Worm (Caenorhabditis elegans) whole organism, L1 larva: ENCODE data around the gene C02G6.3.
A peak's percentile ranks its signal among the peaks of the same experiment; 100 is the strongest.

ENCODE experiments used
- C04F5.9 ChIP-seq: sonication (generic microtip); optimal IDR thresholded peaks from 2 replicates; lab custom pipeline; 2016; ENCODE audit warnings: missing genetic modification characterization, missing compliant biosample characterization
- F16B12.6 ChIP-seq: fragments of 150-350 bp; optimal IDR thresholded peaks from 2 replicates; lab custom pipeline; 2014; ENCODE audit warnings: missing biosample characterization, missing genetic modification characterization
- alr-1 ChIP-seq: fragments of 200-800 bp; sonication (Bioruptor generic); optimal IDR thresholded peaks from 2 replicates; lab custom pipeline; 2018; ENCODE audit warnings: borderline replicate concordance, mild to moderate bottlenecking, missing genetic modification characterization, missing compliant biosample characterization
- aly-2 ChIP-seq: fragments of 150-350 bp; optimal IDR thresholded peaks from 2 replicates; lab custom pipeline; 2014; ENCODE audit warnings: missing biosample characterization, missing genetic modification characterization
- blmp-1 ChIP-seq: fragments of 150-350 bp; optimal IDR thresholded peaks from 2 replicates; lab custom pipeline; 2014; ENCODE audit warnings: missing biosample characterization, missing genetic modification characterization
- ceh-8 ChIP-seq: fragments of 200-800 bp; sonication (Bioruptor generic); optimal IDR thresholded peaks from 2 replicates; lab custom pipeline; 2018; ENCODE audit warnings: mild to moderate bottlenecking, missing genetic modification characterization, moderate library complexity, missing compliant biosample characterization
- dpl-1 ChIP-seq, 3 experiments: fragments of 150-350 bp in 2 of 3; sonication (generic microtip) in 1 of 3; optimal IDR thresholded peaks; 2 replicates each; lab custom pipeline; 2014 to 2017; ENCODE audit warnings: missing biosample characterization in 3 of 3, missing genetic modification characterization in 3 of 3, missing genetic modification reagents in 3 of 3
- efl-1 ChIP-seq, 4 experiments: fragments of 150-350 bp; optimal IDR thresholded peaks in 3 of 4; peaks in 1 of 4; 1 replicate in 1 of 4; 2 replicates in 3 of 4; lab custom pipeline; 2014; ENCODE audit warnings: missing biosample characterization in 2 of 4, missing genetic modification characterization in 2 of 4, missing genetic modification reagents in 2 of 4
- efl-3 ChIP-seq: fragments of 200-800 bp; sonication (Bioruptor generic); optimal IDR thresholded peaks from 2 replicates; lab custom pipeline; 2018; ENCODE audit warnings: mild to moderate bottlenecking, missing genetic modification characterization, missing compliant biosample characterization
- egl-13 ChIP-seq: sonication (generic microtip); optimal IDR thresholded peaks from 2 replicates; lab custom pipeline; 2016; ENCODE audit warnings: missing genotype, missing genetic modification reagents, missing genetic modification characterization, missing compliant biosample characterization
- fkh-4 ChIP-seq: sonication (generic microtip); optimal IDR thresholded peaks from 2 replicates; lab custom pipeline; 2016; ENCODE audit warnings: missing compliant biosample characterization, missing genetic modification characterization, borderline replicate concordance
- fkh-8 ChIP-seq: sonication (generic microtip); optimal IDR thresholded peaks from 2 replicates; lab custom pipeline; 2016; ENCODE audit warnings: mild to moderate bottlenecking, missing genetic modification characterization, missing compliant biosample characterization
- fos-1 ChIP-seq: fragments of 150-350 bp; optimal IDR thresholded peaks from 2 replicates; lab custom pipeline; 2014; ENCODE audit warnings: missing biosample characterization, missing genetic modification characterization
- hlh-4 ChIP-seq: sonication (generic microtip); optimal IDR thresholded peaks from 2 replicates; lab custom pipeline; 2016; ENCODE audit warnings: mild to moderate bottlenecking, missing genetic modification characterization, missing compliant biosample characterization
- irx-1 ChIP-seq: sonication (generic microtip); optimal IDR thresholded peaks from 2 replicates; lab custom pipeline; 2016; ENCODE audit warnings: missing genetic modification characterization, missing compliant biosample characterization
- isw-1 ChIP-seq: fragments of 200-800 bp; sonication (Bioruptor generic); IDR thresholded peaks from 2 replicates; pipeline ENCODE4 v1.3.6; 2022; ENCODE audit warnings: missing genetic modification characterization, missing compliant biosample characterization
- lir-3 ChIP-seq: sonication (generic microtip); optimal IDR thresholded peaks from 2 replicates; lab custom pipeline; 2016; ENCODE audit warnings: mild to moderate bottlenecking, missing genetic modification characterization, moderate library complexity, missing compliant biosample characterization; ENCODE audit not compliant: poor library complexity
- mdl-1 ChIP-seq, 2 experiments: fragments of 150-350 bp; optimal IDR thresholded peaks; 2 replicates each; lab custom pipeline; 2014 to 2017; ENCODE audit warnings: missing biosample characterization in 2 of 2, missing genetic modification characterization in 2 of 2, inconsistent platforms in 1 of 2
- mef-2 ChIP-seq: fragments of 150-350 bp; optimal IDR thresholded peaks from 2 replicates; lab custom pipeline; 2014; ENCODE audit warnings: missing biosample characterization, missing genetic modification characterization
- mep-1 ChIP-seq: fragments of 150-350 bp; optimal IDR thresholded peaks from 2 replicates; lab custom pipeline; 2014; ENCODE audit warnings: missing biosample characterization, missing genetic modification characterization
- nhr-11 ChIP-seq: fragments of 150-350 bp; optimal IDR thresholded peaks from 2 replicates; lab custom pipeline; 2014; ENCODE audit warnings: missing biosample characterization, missing genetic modification characterization
- nhr-20 ChIP-seq: sonication (generic microtip); optimal IDR thresholded peaks from 2 replicates; lab custom pipeline; 2016; ENCODE audit warnings: mild to moderate bottlenecking, missing genetic modification characterization, missing compliant biosample characterization
- nhr-237 ChIP-seq: fragments of 150-350 bp; optimal IDR thresholded peaks from 2 replicates; lab custom pipeline; 2014; ENCODE audit warnings: missing biosample characterization, missing genetic modification characterization
- nhr-47 ChIP-seq: sonication (generic microtip); optimal IDR thresholded peaks from 2 replicates; lab custom pipeline; 2016; ENCODE audit warnings: mild to moderate bottlenecking, missing genetic modification characterization, moderate library complexity, missing compliant biosample characterization
- nhr-71 ChIP-seq: sonication (generic microtip); optimal IDR thresholded peaks from 2 replicates; lab custom pipeline; 2016; ENCODE audit warnings: mild to moderate bottlenecking, missing genetic modification characterization, moderate library complexity, missing compliant biosample characterization
- nhr-76 ChIP-seq: sonication (generic microtip); optimal IDR thresholded peaks from 2 replicates; lab custom pipeline; 2017; ENCODE audit warnings: missing biosample characterization, missing genetic modification characterization
- nhr-77 ChIP-seq: fragments of 150-350 bp; optimal IDR thresholded peaks from 2 replicates; lab custom pipeline; 2014; ENCODE audit warnings: missing biosample characterization, missing genetic modification characterization
- nhr-84 ChIP-seq: sonication (generic microtip); optimal IDR thresholded peaks from 2 replicates; lab custom pipeline; 2017; ENCODE audit warnings: missing biosample characterization, missing genetic modification characterization
- pax-3 ChIP-seq: fragments of 200-800 bp; sonication (Bioruptor generic); optimal IDR thresholded peaks from 2 replicates; lab custom pipeline; 2018; ENCODE audit warnings: mild to moderate bottlenecking, missing genetic modification characterization, moderate library complexity, missing compliant biosample characterization
- snpc-4 ChIP-seq: fragments of 150-350 bp; optimal IDR thresholded peaks from 2 replicates; lab custom pipeline; 2014; ENCODE audit warnings: missing biosample characterization, missing genetic modification characterization
- snu-23 ChIP-seq: sonication (generic microtip); optimal IDR thresholded peaks from 2 replicates; lab custom pipeline; 2016; ENCODE audit warnings: missing genetic modification characterization, missing compliant biosample characterization
- sox-4 ChIP-seq: sonication (generic microtip); optimal IDR thresholded peaks from 2 replicates; lab custom pipeline; 2016; ENCODE audit warnings: missing genetic modification characterization, missing compliant biosample characterization
- sptf-1 ChIP-seq: fragments of 150-350 bp; optimal IDR thresholded peaks from 2 replicates; lab custom pipeline; 2014; ENCODE audit warnings: missing biosample characterization, missing genetic modification characterization
- swsn-7 ChIP-seq: sonication (generic microtip); optimal IDR thresholded peaks from 2 replicates; lab custom pipeline; 2016; ENCODE audit warnings: missing genetic modification characterization, missing compliant biosample characterization
- tbx-2 ChIP-seq: sonication (generic microtip); optimal IDR thresholded peaks from 2 replicates; lab custom pipeline; 2016; ENCODE audit warnings: missing genetic modification characterization, missing compliant biosample characterization
- tlp-1 ChIP-seq: fragments of 150-350 bp; optimal IDR thresholded peaks from 2 replicates; lab custom pipeline; 2014; ENCODE audit warnings: missing biosample characterization, missing genetic modification characterization
- unc-98 ChIP-seq: fragments of 200-800 bp; sonication (Bioruptor generic); IDR thresholded peaks from 2 replicates; pipeline ENCODE4 v1.3.6; 2022; ENCODE audit warnings: missing genetic modification characterization, missing compliant biosample characterization
- ztf-11 ChIP-seq, 2 experiments: sonication (generic microtip); optimal IDR thresholded peaks; 2 replicates each; lab custom pipeline; 2016 to 2017; ENCODE audit warnings: missing genetic modification characterization in 2 of 2, missing biosample characterization in 1 of 2, missing compliant biosample characterization in 1 of 2
- ztf-4 ChIP-seq: fragments of 150-350 bp; optimal IDR thresholded peaks from 2 replicates; lab custom pipeline; 2014; ENCODE audit warnings: missing biosample characterization, missing genetic modification characterization

Gene C02G6.3

DNA sequence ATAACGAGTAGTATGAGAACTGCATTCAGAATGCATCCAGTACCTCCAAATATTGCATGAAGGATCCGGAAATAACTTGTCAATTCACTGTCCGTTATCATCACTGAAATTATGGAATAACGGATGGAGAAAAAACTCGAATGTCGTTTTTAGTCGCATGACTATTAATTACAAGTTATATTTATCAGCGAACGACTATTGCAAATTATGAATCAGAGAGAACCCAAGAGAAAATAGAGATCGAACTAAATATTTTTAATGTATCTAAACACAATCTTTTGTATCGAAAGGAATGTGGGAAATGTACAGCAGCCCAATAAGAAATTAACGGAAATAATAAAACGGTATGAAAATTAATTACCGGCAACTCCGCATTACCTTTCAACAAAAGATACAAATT lies 19.8 kb downstream of the C02G6.3 start, which contains the start of gene srd-16:
Gene srd-16 (minus strand): TSS at position 101 of the 400 bp plus-strand sequence.
- no peak for TF ChIP-seq ceh-8 (GFP tag; lab: Kevin White, UChicago)

DNA sequence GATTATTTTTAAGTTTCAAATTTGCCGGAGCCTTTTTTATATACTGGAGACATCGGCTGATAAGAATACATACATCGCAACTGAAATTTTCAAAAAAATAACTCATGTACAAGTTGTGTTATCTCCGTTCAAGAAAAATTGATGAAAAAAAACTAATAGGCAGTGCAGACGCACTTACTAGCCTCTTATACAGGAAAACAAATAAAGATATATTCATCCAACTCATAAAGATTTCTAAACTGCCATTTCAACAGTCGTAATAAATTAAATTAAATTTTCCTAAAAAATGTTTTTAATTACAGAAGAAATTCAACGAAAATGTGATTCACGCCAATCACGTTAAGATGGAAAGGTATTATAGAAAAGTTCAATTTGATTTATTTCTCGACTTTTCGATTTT lies 21.7 kb downstream of the C02G6.3 start, which contains the start of gene C04E6.5:
Gene C04E6.5 (plus strand): TSS at position 301 of the 400 bp plus-strand sequence.
- TF ChIP-seq alr-1 (tag; lab: Kevin White, UChicago) (no peak), fkh-4 (no peak), blmp-1 (no peak)

DNA sequence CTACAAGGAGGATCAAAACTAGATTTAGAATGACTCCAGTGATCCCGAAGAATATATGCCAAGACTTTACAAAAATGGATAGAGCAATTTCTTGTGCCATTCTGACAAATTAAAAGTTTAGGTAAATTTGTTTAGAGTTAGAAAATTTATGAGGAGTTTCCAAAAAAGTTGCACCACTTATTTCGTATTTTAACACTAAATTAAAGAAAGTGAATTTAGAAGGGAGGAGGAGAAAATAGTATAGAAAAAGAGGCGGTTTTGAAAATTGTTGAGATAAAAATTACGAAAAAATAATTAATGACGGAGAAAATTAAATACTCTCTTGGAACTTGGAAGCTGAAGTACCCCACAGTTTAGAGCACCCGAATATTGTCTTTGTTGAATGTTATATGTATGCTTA lies 26.1 kb downstream of the C02G6.3 start, which contains the start of gene srd-15:
Gene srd-15 (minus strand): TSS at position 101 of the 400 bp plus-strand sequence.
- no peak for TF ChIP-seq mep-1
- no peak for TF ChIP-seq fos-1 (tag; lab: Kevin White, UChicago)
- TF ChIP-seq egl-13 (tag; lab: Kevin White, UChicago): no peak
- no peak for TF ChIP-seq ztf-4 (tag; lab: Kevin White, UChicago)

DNA sequence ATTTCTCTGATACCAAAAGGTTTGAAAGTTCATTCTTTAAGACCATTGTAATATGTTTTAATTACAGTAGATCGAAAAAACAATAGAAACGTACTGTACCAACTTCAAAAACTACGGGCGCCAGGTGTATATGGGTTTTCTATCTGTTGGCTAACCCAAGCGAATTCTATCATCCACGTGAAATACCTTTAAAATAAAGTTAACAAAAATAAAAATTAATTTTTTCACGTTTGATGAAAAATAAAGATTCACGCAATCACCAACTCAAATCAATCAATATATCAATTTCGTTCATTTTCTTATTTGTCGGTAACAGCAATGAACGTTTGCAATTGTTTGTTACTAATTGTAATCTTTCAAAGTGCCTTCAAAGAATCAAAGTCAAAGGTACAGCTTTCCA lies 26.9 kb downstream of the C02G6.3 start, which contains the start of gene C04E6.4:
Gene C04E6.4 (plus strand): TSS at position 301 of the 400 bp plus-strand sequence.
- no peak for TF ChIP-seq snpc-4 (tag; lab: Kevin White, UChicago)
- no peak for TF ChIP-seq nhr-237 (tag; lab: Kevin White, UChicago)
- no peak for TF ChIP-seq ztf-4 (tag; lab: Kevin White, UChicago)
- TF ChIP-seq nhr-76 (tag; lab: Kevin White, UChicago): no peak
- TF ChIP-seq sptf-1 (tag; lab: Kevin White, UChicago): no peak
- TF ChIP-seq mef-2 (tag; lab: Kevin White, UChicago): no peak
- no peak for TF ChIP-seq efl-3
- no peak for TF ChIP-seq C04F5.9 (tag; lab: Kevin White, UChicago)
- no peak for TF ChIP-seq tlp-1 (tag; lab: Kevin White, UChicago)
- TF ChIP-seq irx-1 (tag; lab: Kevin White, UChicago): no peak

DNA sequence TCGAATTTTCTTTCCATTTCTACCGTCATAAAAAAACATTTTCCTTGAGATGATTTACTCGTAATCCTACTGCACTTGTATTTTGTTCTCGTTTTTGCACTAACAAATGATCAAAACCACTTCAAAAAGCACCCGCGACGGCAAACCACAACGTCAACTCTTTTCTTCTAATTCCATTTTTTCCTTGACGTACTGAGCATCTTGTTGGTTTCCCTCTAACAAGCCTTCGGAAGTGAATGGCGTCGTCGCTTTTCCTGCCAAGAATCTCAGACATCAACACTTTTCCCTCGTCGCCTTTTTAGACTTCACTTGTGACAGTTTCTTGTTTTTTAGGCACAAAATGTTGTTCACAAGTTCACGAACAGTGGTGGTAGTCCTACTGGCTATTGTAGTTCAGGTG lies 32.3 kb downstream of the C02G6.3 start, which contains the start of gene C04E6.13:
Gene C04E6.13 (plus strand): TSS at position 301 of the 400 bp plus-strand sequence.
- TF ChIP-seq snu-23 (GFP tag; lab: Kevin White, UChicago) (no peak), unc-98 (GFP tag; lab: Robert Waterston, UW) (no peak), nhr-47 (no peak), efl-1 (optimal IDR thresholded peaks at IDR 0.05; lab: Kevin White, UChicago) (no peak), efl-1 (GFP tag; optimal IDR thresholded peaks at IDR 0.05 in 1 of 2; lab: Kevin White, UChicago) (peak in 1 of 2 experiments; percentile 7), swsn-7 (tag; lab: Kevin White, UChicago) (no peak), aly-2 (tag; lab: Kevin White, UChicago) (no peak), F16B12.6 (tag; lab: Kevin White, UChicago) (no peak)

DNA sequence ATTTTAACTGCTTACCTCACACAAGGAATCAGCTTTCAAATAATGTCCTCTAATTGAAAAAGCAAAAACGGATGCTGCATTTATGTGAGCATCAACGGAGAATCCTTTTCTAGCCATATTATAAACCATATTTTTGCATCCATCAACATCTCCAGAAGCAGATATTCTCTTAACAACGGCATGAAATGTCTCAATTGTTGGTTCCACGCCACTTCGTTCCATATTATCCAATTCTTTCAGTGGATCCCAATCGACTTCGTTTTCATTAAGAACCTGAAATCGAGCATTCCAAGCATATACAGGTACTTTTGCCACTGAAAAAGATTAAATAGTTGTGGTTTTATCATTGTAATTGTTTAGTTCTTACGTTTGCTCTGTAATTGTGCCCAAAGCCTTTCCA lies 36.7 kb downstream of the C02G6.3 start:
- TF ChIP-seq nhr-11 (tag; lab: Kevin White, UChicago) (no peak), hlh-4 (tag; lab: Kevin White, UChicago) (no peak), efl-1 (optimal IDR thresholded peaks at IDR 0.05; lab: Kevin White, UChicago) (no peak), efl-1 (GFP tag; optimal IDR thresholded peaks at IDR 0.05 in 1 of 2; lab: Kevin White, UChicago) (peak in 1 of 2 experiments; percentile 75)

DNA sequence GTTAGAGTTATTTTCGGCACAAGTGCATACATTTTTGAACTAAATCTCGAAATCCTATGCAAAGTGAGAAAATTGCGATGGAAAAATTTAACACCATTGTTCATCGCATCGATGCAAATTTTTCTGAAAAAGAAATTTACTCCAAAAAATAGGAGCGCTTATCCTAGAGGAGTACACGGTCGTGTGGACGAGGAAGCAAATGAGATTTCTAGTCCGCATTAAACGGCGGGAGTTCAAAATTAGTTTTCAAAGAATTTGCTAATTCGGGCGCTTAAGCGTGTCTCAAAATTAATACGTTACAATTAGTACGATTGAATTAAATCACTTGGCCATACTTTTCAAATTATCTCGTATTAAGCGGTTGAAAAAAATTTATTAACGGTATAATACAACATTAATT lies 37.5 kb downstream of the C02G6.3 start, which contains the start of gene lrpr-1:
Gene lrpr-1 (minus strand): TSS at position 185 of the 400 bp plus-strand sequence.
- TF ChIP-seq C04F5.9 (tag; lab: Kevin White, UChicago) (peak; percentile 94), mdl-1 (tag; optimal IDR thresholded peaks at IDR 0.05; lab: Kevin White, UChicago) (peak in 1 of 2 experiments; percentile 68), nhr-71 (tag; lab: Kevin White, UChicago) (peak; percentile 96), nhr-84 (no peak), nhr-47 (peak; percentile 97), dpl-1 (GFP tag; optimal IDR thresholded peaks at IDR 0.05; lab: Kevin White, UChicago) (peak; percentile 97 to 99 (median 98)), efl-1 (optimal IDR thresholded peaks at IDR 0.05; lab: Kevin White, UChicago) (peak; percentile 99), efl-1 (GFP tag; optimal IDR thresholded peaks at IDR 0.05 in 1 of 2; lab: Kevin White, UChicago) (peak; percentile 98 to 100), F16B12.6 (tag; lab: Kevin White, UChicago) (peak; percentile 46), isw-1 (GFP tag; lab: Robert Waterston, UW) (peak; percentile 86), sox-4 (tag; lab: Kevin White, UChicago) (peak; percentile 98), lir-3 (tag; lab: Kevin White, UChicago) (peak; percentile 98), ceh-8 (GFP tag; lab: Kevin White, UChicago) (peak; percentile 77), fkh-8 (tag; lab: Kevin White, UChicago) (peak; percentile 86), nhr-20 (tag; lab: Kevin White, UChicago) (peak; percentile 93), pax-3 (peak; percentile 97), tbx-2 (tag; lab: Kevin White, UChicago) (peak; percentile 97), ztf-11 (tag; optimal IDR thresholded peaks at IDR 0.05; lab: Kevin White, UChicago) (peak in 1 of 2 experiments; percentile 99), nhr-77 (tag; lab: Kevin White, UChicago) (peak; percentile 36)
